Worm (Caenorhabditis elegans) whole organism, L1 larva: ENCODE results near the gene C04C3.9.
A peak's percentile ranks its signal among the peaks of the same experiment; 100 is the strongest.

Experiments used
- Y116A8C.19 ChIP-seq: sonication (generic microtip); optimal IDR thresholded peaks from 2 replicates; lab custom pipeline; 2016; ENCODE audit warnings: missing compliant biosample characterization, missing genetic modification characterization, borderline replicate concordance
- ama-1 ChIP-seq: fragments of 150-350 bp; optimal IDR thresholded peaks from 2 replicates; lab custom pipeline; 2014
- dpl-1 ChIP-seq, 3 experiments: fragments of 150-350 bp in 2 of 3; sonication (generic microtip) in 1 of 3; optimal IDR thresholded peaks; 2 replicates each; lab custom pipeline; 2014 to 2017; ENCODE audit warnings: missing biosample characterization in 3 of 3, missing genetic modification characterization in 3 of 3, missing genetic modification reagents in 3 of 3
- egl-27 ChIP-seq, 2 experiments: fragments of 150-350 bp in 1 of 2; sonication (generic microtip); optimal IDR thresholded peaks; 3 replicates each; lab custom pipeline; 2017 to 2018; ENCODE audit warnings: missing biosample characterization in 2 of 2, missing genetic modification characterization in 2 of 2, missing genetic modification reagents in 2 of 2
- hpl-2 ChIP-seq: fragments of 150-350 bp; optimal IDR thresholded peaks from 2 replicates; lab custom pipeline; 2014; ENCODE audit warnings: missing biosample characterization, missing genetic modification reagents, missing genetic modification characterization
- lsy-2 ChIP-seq, 2 experiments: fragments of 150-350 bp; optimal IDR thresholded peaks; 2 replicates each; lab custom pipeline; 2014; ENCODE audit warnings: missing biosample characterization in 2 of 2, missing genetic modification characterization in 2 of 2
- mef-2 ChIP-seq: fragments of 150-350 bp; optimal IDR thresholded peaks from 2 replicates; lab custom pipeline; 2014; ENCODE audit warnings: missing biosample characterization, missing genetic modification characterization
- nhr-11 ChIP-seq: fragments of 150-350 bp; optimal IDR thresholded peaks from 2 replicates; lab custom pipeline; 2014; ENCODE audit warnings: missing biosample characterization, missing genetic modification characterization
- nhr-77 ChIP-seq: fragments of 150-350 bp; optimal IDR thresholded peaks from 2 replicates; lab custom pipeline; 2014; ENCODE audit warnings: missing biosample characterization, missing genetic modification characterization
- nhr-90 ChIP-seq: sonication (generic microtip); optimal IDR thresholded peaks from 2 replicates; lab custom pipeline; 2016; ENCODE audit warnings: mild to moderate bottlenecking, missing genetic modification characterization, missing compliant biosample characterization; ENCODE audit not compliant: poor library complexity
- pqm-1 ChIP-seq: sonication (generic microtip); optimal IDR thresholded peaks from 3 replicates; lab custom pipeline; 2017; ENCODE audit warnings: missing biosample characterization, missing genetic modification characterization
- ztf-11 ChIP-seq, 2 experiments: sonication (generic microtip); optimal IDR thresholded peaks; 2 replicates each; lab custom pipeline; 2016 to 2017; ENCODE audit warnings: missing genetic modification characterization in 2 of 2, missing biosample characterization in 1 of 2, missing compliant biosample characterization in 1 of 2

DNA sequence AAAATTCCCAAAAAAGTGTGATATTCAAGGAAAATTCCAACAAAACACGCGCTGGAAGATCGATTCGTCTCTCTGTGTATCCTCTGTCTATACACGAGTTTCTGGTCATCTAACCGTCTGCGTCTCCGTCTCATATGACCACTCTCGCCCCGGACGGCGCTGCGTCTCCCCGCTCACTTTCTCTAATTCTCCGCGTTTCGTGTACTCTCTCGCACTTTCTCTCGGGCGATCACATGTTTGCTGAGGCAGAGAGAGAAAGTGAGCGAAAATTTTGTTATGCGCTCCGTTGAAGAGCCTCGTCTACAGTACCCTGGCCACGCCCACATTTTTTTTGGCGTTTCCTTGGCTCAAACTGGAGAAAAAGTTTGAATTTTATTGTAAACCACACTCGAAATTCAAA lies 43.7 kb downstream of the C04C3.9 start:
- TF ChIP-seq ztf-11 (tag; optimal IDR thresholded peaks at IDR 0.05; lab: Kevin White, UChicago): peak in 1 of 2 experiments; percentile 83
- TF ChIP-seq nhr-77: peak; percentile 78
- peak; percentile 41 for TF ChIP-seq mef-2 (tag; lab: Kevin White, UChicago)
- no peak for TF ChIP-seq pqm-1
- peak; percentile 86 for TF ChIP-seq nhr-11
- peak in 1 of 2 experiments; percentile 55 for TF ChIP-seq egl-27 (tag; optimal IDR thresholded peaks at IDR 0.05; lab: Kevin White, UChicago)
- no peak for TF ChIP-seq ama-1 (lab: Kevin White, UChicago)
- TF ChIP-seq Y116A8C.19 (tag; lab: Kevin White, UChicago): no peak
- TF ChIP-seq dpl-1 (GFP tag; optimal IDR thresholded peaks at IDR 0.05; lab: Kevin White, UChicago): peak; percentile 81 to 83 (median 82)
- TF ChIP-seq nhr-90 (tag; lab: Kevin White, UChicago): peak; percentile 89
- TF ChIP-seq lsy-2 (tag; optimal IDR thresholded peaks at IDR 0.05; lab: Kevin White, UChicago): peak; percentile 95
- peak; percentile 65 for TF ChIP-seq hpl-2 (GFP tag; lab: Kevin White, UChicago)
